Comparison of ENCODE assay signal across 4 fruit fly cellular contexts in the genomic region with DNA sequence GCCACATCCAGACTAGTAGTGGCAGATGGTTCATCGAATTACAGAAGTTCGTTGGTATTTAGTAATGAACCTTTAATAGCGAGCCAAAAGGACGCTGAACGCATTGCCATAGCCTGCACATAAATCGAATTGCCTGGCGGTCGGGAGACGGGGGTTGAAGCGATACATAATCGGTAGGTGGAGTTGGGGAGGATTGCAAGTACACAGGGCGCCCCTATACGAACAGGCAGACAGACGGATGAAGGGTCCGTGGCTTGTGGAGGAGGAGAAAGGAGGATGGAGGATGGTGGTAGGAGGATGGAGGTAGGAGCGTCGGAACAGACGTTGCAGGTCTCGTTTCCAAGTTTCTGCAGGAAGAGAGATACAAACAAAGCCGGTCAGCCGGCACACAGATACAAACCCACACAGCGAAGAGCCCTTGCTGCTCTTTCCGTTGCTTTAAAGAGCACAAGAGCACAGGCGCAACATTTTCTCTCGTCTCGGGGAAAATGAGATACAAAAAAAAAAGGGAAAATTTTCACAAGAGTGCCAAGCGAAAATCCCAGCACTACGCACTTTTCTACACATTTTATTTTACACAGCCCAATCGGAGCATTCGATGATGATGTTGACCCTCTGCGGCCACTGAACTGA.
TF ChIP-seq lines count a peak whose summit lies in the region.

No protein-coding gene starts in this region.

- no peak for TF ChIP-seq CTCF in whole organism, embryonic (GFP tag; optimal IDR thresholded peaks at IDR 0.05; lab: Kevin White, UChicago)

TF ChIP-seq in whole organism, embryonic, 481 proteins besides CTCF, POLR2A, EP300 and RAD21 (continues in another document):
- peak; percentile 32 for TF ChIP-seq gcm (GFP tag; optimal IDR thresholded peaks at IDR 0.05; lab: Kevin White, UChicago)
- TF ChIP-seq pros (GFP tag; optimal IDR thresholded peaks at IDR 0.05; lab: Kevin White, UChicago) = peak; percentile 74
- TF ChIP-seq zen (tag; optimal IDR thresholded peaks at IDR 0.05; lab: Kevin White, UChicago) = no peak
- peak; percentile 5 for TF ChIP-seq nerfin-1 (tag; optimal IDR thresholded peaks at IDR 0.05; lab: Kevin White, UChicago)
- TF ChIP-seq ham (GFP tag; IDR thresholded peaks at IDR 0.05; lab: Robert Waterston, UW) = no peak
- TF ChIP-seq cg (GFP tag; optimal IDR thresholded peaks at IDR 0.05; lab: Kevin White, UChicago) = peak; percentile 32
- peak; percentile 42 for TF ChIP-seq nom (GFP tag; optimal IDR thresholded peaks at IDR 0.05; lab: Kevin White, UChicago)
- no peak for TF ChIP-seq Spps (tag; optimal IDR thresholded peaks at IDR 0.05; lab: Kevin White, UChicago)
- no peak for TF ChIP-seq CG14050 (GFP tag; IDR thresholded peaks at IDR 0.05; lab: Robert Waterston, UW)
- TF ChIP-seq kah (GFP tag; optimal IDR thresholded peaks at IDR 0.05; lab: Kevin White, UChicago) = no peak
- TF ChIP-seq CG3726 (GFP tag; IDR thresholded peaks at IDR 0.05; lab: Robert Waterston, UW) = no peak
- peak; percentile 18 for TF ChIP-seq kni (GFP tag; optimal IDR thresholded peaks at IDR 0.05; lab: Kevin White, UChicago)
- TF ChIP-seq CoRest (tag; optimal IDR thresholded peaks at IDR 0.05; lab: Kevin White, UChicago) = no peak
- TF ChIP-seq jing (GFP tag; optimal IDR thresholded peaks at IDR 0.05; lab: Kevin White, UChicago) = no peak
- TF ChIP-seq Trl (optimal IDR thresholded peaks at IDR 0.05; lab: Kevin White, UChicago) = peak; percentile 48 to 59
- TF ChIP-seq Trl (GFP tag; optimal IDR thresholded peaks at IDR 0.05; lab: Kevin White, UChicago) = no peak
- TF ChIP-seq sens (GFP tag; lab: Kevin White, UChicago) = peak; percentile 60
- TF ChIP-seq salm (tag; optimal IDR thresholded peaks at IDR 0.05; lab: Kevin White, UChicago) = no peak
- no peak for TF ChIP-seq oc (tag; optimal IDR thresholded peaks at IDR 0.05; lab: Kevin White, UChicago)
- TF ChIP-seq bbx (GFP tag; IDR thresholded peaks at IDR 0.05; lab: Robert Waterston, UW; ENCODE audit: partially characterized antibody) = no peak
- TF ChIP-seq BEAF-32 (GFP tag; optimal IDR thresholded peaks at IDR 0.05; lab: Kevin White, UChicago) = no peak
- TF ChIP-seq knrl (GFP tag; IDR thresholded peaks at IDR 0.05; lab: Robert Waterston, UW; ENCODE audit: partially characterized antibody) = no peak

TF ChIP-seq in whole organism, prepupa, 60 proteins besides CTCF, POLR2A, EP300 and RAD21:
- TF ChIP-seq CG6163 (GFP tag; IDR thresholded peaks at IDR 0.05; lab: Robert Waterston, UW) (no peak), Eip78C (GFP tag; lab: Kevin White, UChicago) (peak; percentile 34), salr (GFP tag; optimal IDR thresholded peaks at IDR 0.05; lab: Kevin White, UChicago) (no peak), CG9139 (GFP tag; optimal IDR thresholded peaks at IDR 0.05; lab: Kevin White, UChicago) (peak; percentile 24), eg (GFP tag; IDR thresholded peaks at IDR 0.05; lab: Robert Waterston, UW) (no peak), ss (GFP tag; optimal IDR thresholded peaks at IDR 0.05; lab: Kevin White, UChicago) (peak; percentile 41 to 57), dsx (GFP tag; optimal IDR thresholded peaks at IDR 0.05; lab: Kevin White, UChicago; ENCODE audit: poor library complexity, severe bottlenecking) (peak; percentile 17)

TF ChIP-seq in whole organism, pupa, 21 proteins besides CTCF, POLR2A, EP300 and RAD21:
- TF ChIP-seq EcR (GFP tag; optimal IDR thresholded peaks at IDR 0.05; lab: Kevin White, UChicago) (peak; percentile 58), CG15710 (tag; optimal IDR thresholded peaks at IDR 0.05; lab: Kevin White, UChicago) (no peak), CG4496 (GFP tag; IDR thresholded peaks at IDR 0.05; lab: Robert Waterston, UW) (0 out of 3 replicates have a peak, but pooled peaks have one; percentile 9), CG13204 (GFP tag; optimal IDR thresholded peaks at IDR 0.05; lab: Kevin White, UChicago) (peak; percentile 91)

TF ChIP-seq in whole organism, wandering third instar larva, 38 proteins besides CTCF, POLR2A, EP300 and RAD21:
- TF ChIP-seq foxo (GFP tag; optimal IDR thresholded peaks at IDR 0.05; lab: Kevin White, UChicago) (peak in 1 of 2 experiments; percentile 5), Vsx2 (GFP tag; optimal IDR thresholded peaks at IDR 0.05; lab: Kevin White, UChicago; ENCODE audit: partially characterized antibody) (no peak), OdsH (GFP tag; optimal IDR thresholded peaks at IDR 0.05; lab: Kevin White, UChicago) (no peak), psq (GFP tag; optimal IDR thresholded peaks at IDR 0.05; lab: Kevin White, UChicago) (peak; percentile 20)
TF ChIP-seq in whole organism, wandering third instar larva: peak in this region for 2.
